Fruit fly (Drosophila melanogaster) S2 (cell line): ENCODE data around the gene Sf3b3.

Experiments used
- CG8478 ChIP-seq: fragments of >200 bp; optimal IDR thresholded peaks from 2 replicates; lab custom pipeline; 2018
- CTCF ChIP-seq, 2 experiments: fragments of >200 bp; optimal IDR thresholded peaks; 2 replicates each; lab custom pipeline; 2018

- TF ChIP-seq CTCF (optimal IDR thresholded peaks at IDR 0.05; lab: Kevin White, UChicago) (no peak), CG8478 (lab: Kevin White, UChicago) (no peak)
Observed at dm6 chr3L:786835-787234, 46.4 kb downstream of the Sf3b3 start.
